Worm (Caenorhabditis elegans): ENCODE data around the gene F10E7.5.

Gene F10E7.5

ce11 chrII:7109956-7110355 is 1.8 kb upstream of the F10E7.5 start, which contains the start of gene F10E7.9:
F10E7.9 (minus strand) TSS chrII:7110056.
- TF ChIP-seq med-1 (GFP tag; optimal IDR thresholded peaks at IDR 0.05; ENCODE audit: insufficient read depth) = no peak
- TF ChIP-seq tab-1 (GFP tag; IDR thresholded peaks at IDR 0.05) = no peak
- no peak for TF ChIP-seq ref-1 (GFP tag; conservative IDR thresholded peaks at IDR 0.05)
- TF ChIP-seq cog-1 (tag; optimal IDR thresholded peaks at IDR 0.05) = no peak
- no peak for TF ChIP-seq T22C8.4 (GFP tag; IDR thresholded peaks at IDR 0.05)
- TF ChIP-seq ztf-23 (GFP tag; IDR thresholded peaks at IDR 0.05) = no peak
- no peak for TF ChIP-seq klf-2 (GFP tag; conservative IDR thresholded peaks at IDR 0.05)
- TF ChIP-seq flt-1 (GFP tag; IDR thresholded peaks at IDR 0.05) = no peak
- TF ChIP-seq ztf-29 (GFP tag; IDR thresholded peaks at IDR 0.05) = no peak

DNA sequence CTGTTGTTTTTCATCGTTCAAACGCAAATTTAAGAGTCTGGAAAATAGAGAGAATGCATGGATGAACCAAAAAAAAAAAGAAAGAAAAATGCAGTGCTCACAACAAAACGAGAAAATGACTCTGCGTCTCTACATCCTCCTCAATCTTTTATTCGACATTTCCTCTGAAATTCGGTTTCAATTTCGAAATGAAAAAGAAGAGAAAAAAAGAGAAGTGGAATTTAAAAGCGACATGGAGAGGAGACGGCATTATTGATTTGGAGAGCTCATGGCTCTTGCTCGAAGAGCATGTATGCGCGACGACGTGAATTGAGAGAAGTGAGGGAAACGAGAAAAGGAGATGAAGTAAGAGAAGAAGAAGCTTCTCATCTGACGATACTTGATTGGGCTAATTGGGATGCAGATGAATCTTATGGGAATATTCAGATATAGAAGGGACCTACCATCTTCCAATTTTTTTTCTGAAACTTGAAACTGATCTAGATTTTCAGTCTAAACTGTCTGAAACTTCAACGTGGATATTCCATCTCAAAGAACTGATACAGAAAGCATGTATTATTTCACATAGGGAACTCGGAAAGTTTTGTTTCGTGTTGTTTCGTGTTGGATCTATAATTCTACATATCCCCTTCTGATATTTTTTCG is 644 bp upstream of the F10E7.5 start:
- TF ChIP-seq flt-1 (GFP tag; IDR thresholded peaks at IDR 0.05) (no peak), med-1 (GFP tag; optimal IDR thresholded peaks at IDR 0.05; ENCODE audit: insufficient read depth) (no peak), ztf-23 (GFP tag; IDR thresholded peaks at IDR 0.05) (no peak), klf-2 (GFP tag; conservative IDR thresholded peaks at IDR 0.05) (no peak), T22C8.4 (GFP tag; IDR thresholded peaks at IDR 0.05) (no peak), tab-1 (GFP tag; IDR thresholded peaks at IDR 0.05) (no peak)

ce11 chrII:7112780-7113179 is 1.0 kb downstream of the F10E7.5 start, which contains the start of gene F10E7.6:
F10E7.6 (plus strand) TSS chrII:7113080.
- TF ChIP-seq ztf-29 (GFP tag; IDR thresholded peaks at IDR 0.05) (no peak), tab-1 (GFP tag; IDR thresholded peaks at IDR 0.05) (no peak), cog-1 (tag; optimal IDR thresholded peaks at IDR 0.05) (no peak), flt-1 (GFP tag; IDR thresholded peaks at IDR 0.05) (no peak), med-1 (GFP tag; optimal IDR thresholded peaks at IDR 0.05; ENCODE audit: insufficient read depth) (no peak), ztf-23 (GFP tag; IDR thresholded peaks at IDR 0.05) (no peak), klf-2 (GFP tag; conservative IDR thresholded peaks at IDR 0.05) (no peak), ref-1 (GFP tag; conservative IDR thresholded peaks at IDR 0.05) (no peak), T22C8.4 (GFP tag; IDR thresholded peaks at IDR 0.05) (no peak)

DNA sequence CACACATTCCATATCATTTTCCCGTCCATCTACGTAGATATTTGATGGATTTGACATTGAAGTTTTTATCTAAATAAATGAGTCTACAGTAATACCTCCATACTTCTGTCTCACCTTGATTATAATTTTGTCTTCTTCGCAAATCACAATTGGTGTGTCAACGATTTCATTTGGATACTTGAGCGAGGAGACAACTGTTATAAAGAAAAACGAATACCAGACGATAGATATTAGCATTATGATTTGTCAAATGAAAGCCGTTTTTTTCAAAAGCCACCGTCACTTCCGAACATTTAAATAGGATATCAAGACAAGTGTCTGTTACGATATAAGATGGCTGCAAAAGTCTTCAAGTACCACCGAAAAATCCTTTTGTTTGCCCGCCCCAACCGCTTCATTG is 3.9 kb downstream of the F10E7.5 start, which contains the start of gene cutl-5:
TSS of gene cutl-5 (minus strand) at position 269 of the 400 bp plus-strand sequence.
- TF ChIP-seq flt-1 (GFP tag; IDR thresholded peaks at IDR 0.05) = no peak
- no peak for TF ChIP-seq ref-1 (GFP tag; conservative IDR thresholded peaks at IDR 0.05)
- TF ChIP-seq ztf-23 (GFP tag; IDR thresholded peaks at IDR 0.05) = no peak
- TF ChIP-seq med-1 (GFP tag; optimal IDR thresholded peaks at IDR 0.05; ENCODE audit: insufficient read depth) = no peak
- TF ChIP-seq ztf-29 (GFP tag; IDR thresholded peaks at IDR 0.05) = no peak
- no peak for TF ChIP-seq cog-1 (tag; optimal IDR thresholded peaks at IDR 0.05)
- no peak for TF ChIP-seq tab-1 (GFP tag; IDR thresholded peaks at IDR 0.05)
- no peak for TF ChIP-seq klf-2 (GFP tag; conservative IDR thresholded peaks at IDR 0.05)
- no peak for TF ChIP-seq T22C8.4 (GFP tag; IDR thresholded peaks at IDR 0.05)

DNA sequence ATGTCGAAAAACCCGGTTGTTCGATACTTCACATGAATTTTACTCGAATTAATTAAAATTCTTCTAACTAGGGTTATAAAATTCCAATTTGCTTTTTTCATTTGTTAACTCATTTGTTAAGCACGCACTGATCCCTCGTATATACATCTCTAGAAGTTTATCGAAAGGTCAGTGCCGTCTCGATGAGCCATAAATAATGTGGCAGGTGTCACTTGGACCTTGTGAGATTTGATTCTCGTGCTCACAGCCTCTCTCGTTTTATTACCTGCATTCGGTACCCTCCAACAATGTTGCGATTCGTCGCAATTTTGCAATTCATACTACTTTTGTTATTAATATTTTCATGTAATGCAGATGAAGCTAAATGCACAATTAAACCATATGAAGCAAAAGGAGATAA is 4.6 kb downstream of the F10E7.5 start, which contains the start of gene spon-1:
TSS of gene spon-1 (plus strand) at position 208 of the 400 bp plus-strand sequence.
- TF ChIP-seq ztf-29 (GFP tag; IDR thresholded peaks at IDR 0.05) = no peak
- no peak for TF ChIP-seq ref-1 (GFP tag; conservative IDR thresholded peaks at IDR 0.05)

DNA sequence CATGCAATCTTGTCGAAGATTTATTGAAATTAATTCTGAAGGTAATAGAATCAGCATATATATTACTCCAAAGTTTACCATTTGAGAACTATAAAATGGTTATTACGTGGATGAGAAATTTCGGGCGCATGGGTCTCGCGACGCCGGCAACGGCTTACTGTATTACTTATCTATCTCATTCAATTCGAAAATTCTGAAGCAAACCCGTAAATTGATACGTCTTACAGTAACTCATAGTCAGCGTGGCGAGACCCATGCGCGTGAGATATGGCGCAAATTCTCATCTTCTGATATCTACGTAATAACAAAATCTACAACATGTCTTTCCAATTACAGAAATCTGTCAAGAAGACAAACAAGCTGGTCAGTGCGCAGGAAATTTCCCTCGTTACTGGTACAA is 7.7 kb downstream of the F10E7.5 start:
- TF ChIP-seq tab-1 (GFP tag; IDR thresholded peaks at IDR 0.05) (no peak), cog-1 (tag; optimal IDR thresholded peaks at IDR 0.05) (no peak), med-1 (GFP tag; optimal IDR thresholded peaks at IDR 0.05; ENCODE audit: insufficient read depth) (no peak), T22C8.4 (GFP tag; IDR thresholded peaks at IDR 0.05) (no peak), ztf-29 (GFP tag; IDR thresholded peaks at IDR 0.05) (no peak), klf-2 (GFP tag; conservative IDR thresholded peaks at IDR 0.05) (no peak), ztf-23 (GFP tag; IDR thresholded peaks at IDR 0.05) (no peak)

DNA sequence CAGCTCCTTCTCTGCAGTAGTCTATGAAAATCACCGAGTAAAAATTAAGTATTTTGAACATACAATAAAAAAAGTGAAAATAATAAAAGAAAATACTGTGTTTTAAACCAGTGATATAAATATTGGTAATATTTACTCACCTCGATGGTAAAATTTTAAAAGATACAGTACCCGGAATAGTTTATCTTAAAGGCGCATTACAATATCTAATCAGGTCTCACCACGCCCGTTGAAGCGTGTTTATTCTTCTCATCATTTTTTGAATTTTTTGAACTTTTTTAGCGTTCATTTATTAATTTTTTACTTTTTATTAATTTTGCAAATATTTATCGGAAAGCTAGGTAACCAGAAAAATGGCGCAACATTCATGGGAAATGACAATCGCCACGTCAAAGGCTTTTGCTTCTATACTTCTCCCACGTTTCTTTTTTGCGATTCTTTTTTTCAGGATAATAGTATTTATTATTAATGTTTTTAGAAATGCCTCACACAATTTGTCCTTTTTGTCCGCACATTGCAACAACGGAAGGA is 10.0 kb downstream of the F10E7.5 start, which contains the start of gene F10E7.2:
TSS of gene F10E7.2 (plus strand) at position 481 of the 531 bp plus-strand sequence.
- TF ChIP-seq klf-2 (GFP tag; conservative IDR thresholded peaks at IDR 0.05) = no peak
- TF ChIP-seq tab-1 (GFP tag; IDR thresholded peaks at IDR 0.05) = no peak
- no peak for TF ChIP-seq med-1 (GFP tag; optimal IDR thresholded peaks at IDR 0.05; ENCODE audit: insufficient read depth)
- no peak for TF ChIP-seq T22C8.4 (GFP tag; IDR thresholded peaks at IDR 0.05)
- no peak for TF ChIP-seq ztf-23 (GFP tag; IDR thresholded peaks at IDR 0.05)
- no peak for TF ChIP-seq cog-1 (tag; optimal IDR thresholded peaks at IDR 0.05)
- no peak for TF ChIP-seq flt-1 (GFP tag; IDR thresholded peaks at IDR 0.05)
- TF ChIP-seq ztf-29 (GFP tag; IDR thresholded peaks at IDR 0.05) = no peak
- TF ChIP-seq ref-1 (GFP tag; conservative IDR thresholded peaks at IDR 0.05) = no peak

DNA sequence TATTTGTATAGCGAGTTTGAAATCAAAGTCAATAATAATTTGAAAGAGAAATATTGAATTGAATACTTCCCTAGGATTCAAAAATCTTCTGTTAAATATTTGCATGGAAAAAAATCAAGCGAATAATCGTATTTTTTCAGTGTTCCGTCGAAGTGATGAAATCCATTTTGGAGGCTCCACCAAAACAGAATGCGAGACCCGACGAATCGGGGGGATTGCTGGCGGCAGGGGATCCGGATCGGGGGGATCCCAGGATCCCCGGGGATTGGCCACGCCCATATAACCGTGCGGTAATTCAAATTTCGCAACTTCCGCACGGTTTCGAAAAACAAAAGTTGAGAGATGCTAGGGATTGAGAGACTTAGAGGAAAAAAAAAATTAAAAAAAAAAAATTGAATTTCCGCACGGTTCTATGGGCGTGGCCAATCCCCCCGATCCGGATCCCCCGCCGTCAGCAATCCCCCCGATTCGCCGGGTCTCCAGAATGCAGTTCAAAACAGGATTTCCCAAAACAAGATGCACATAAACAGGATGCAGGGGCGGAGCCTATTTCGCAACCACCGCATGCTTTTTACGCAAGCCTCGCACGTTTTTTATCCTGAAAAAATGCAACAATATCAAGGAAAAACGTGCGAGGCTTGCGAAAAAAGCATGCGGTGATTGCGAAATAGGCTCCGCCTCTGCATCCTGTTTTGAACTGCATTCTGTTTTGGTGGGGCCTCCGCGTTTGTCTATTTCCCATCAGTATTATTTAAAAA is 11.1 kb downstream of the F10E7.5 start, which contains the start of gene F10E7.11:
TSS of gene F10E7.11 (minus strand) at position 232 of the 758 bp plus-strand sequence.
- TF ChIP-seq ztf-29 (GFP tag; IDR thresholded peaks at IDR 0.05) (no peak), cog-1 (tag; optimal IDR thresholded peaks at IDR 0.05) (no peak), ref-1 (GFP tag; conservative IDR thresholded peaks at IDR 0.05) (no peak), ztf-23 (GFP tag; IDR thresholded peaks at IDR 0.05) (no peak), tab-1 (GFP tag; IDR thresholded peaks at IDR 0.05) (no peak), T22C8.4 (GFP tag; IDR thresholded peaks at IDR 0.05) (no peak), med-1 (GFP tag; optimal IDR thresholded peaks at IDR 0.05; ENCODE audit: insufficient read depth) (no peak), klf-2 (GFP tag; conservative IDR thresholded peaks at IDR 0.05) (no peak), flt-1 (GFP tag; IDR thresholded peaks at IDR 0.05) (no peak)

ce11 chrII:7126457-7126856 is 14.7 kb downstream of the F10E7.5 start, which contains the start of gene F10E7.1:
F10E7.1 (plus strand) TSS chrII:7126757.
- TF ChIP-seq ztf-23 (GFP tag; IDR thresholded peaks at IDR 0.05) = no peak
- TF ChIP-seq tab-1 (GFP tag; IDR thresholded peaks at IDR 0.05) = no peak
- no peak for TF ChIP-seq klf-2 (GFP tag; conservative IDR thresholded peaks at IDR 0.05)
- TF ChIP-seq ref-1 (GFP tag; conservative IDR thresholded peaks at IDR 0.05) = no peak
- no peak for TF ChIP-seq T22C8.4 (GFP tag; IDR thresholded peaks at IDR 0.05)
- no peak for TF ChIP-seq flt-1 (GFP tag; IDR thresholded peaks at IDR 0.05)
- TF ChIP-seq cog-1 (tag; optimal IDR thresholded peaks at IDR 0.05) = no peak
- TF ChIP-seq ztf-29 (GFP tag; IDR thresholded peaks at IDR 0.05) = no peak
- TF ChIP-seq med-1 (GFP tag; optimal IDR thresholded peaks at IDR 0.05; ENCODE audit: insufficient read depth) = no peak

All from whole organism, midembryonic.